Worm (Caenorhabditis elegans): ENCODE measurements around the gene W04E12.3.
A peak's percentile ranks its signal among the peaks of the same experiment; 100 is the strongest.

Gene W04E12.3

ce11 chrV:19779220-19779619, 37.5 kb downstream of the W04E12.3 start:
- TF ChIP-seq ceh-9 (tag; optimal IDR thresholded peaks at IDR 0.05) = no peak
- TF ChIP-seq nhr-77 (tag; optimal IDR thresholded peaks at IDR 0.05) = no peak
- TF ChIP-seq mml-1 (tag; optimal IDR thresholded peaks at IDR 0.05) = no peak
- TF ChIP-seq ceh-16 (tag; optimal IDR thresholded peaks at IDR 0.05) = no peak
- TF ChIP-seq lsy-12 (tag; optimal IDR thresholded peaks at IDR 0.05) = no peak
- no peak for TF ChIP-seq mdl-1 (tag; optimal IDR thresholded peaks at IDR 0.05)
- TF ChIP-seq nhr-28 (tag; optimal IDR thresholded peaks at IDR 0.05) = no peak
- no peak for TF ChIP-seq pqm-1 (tag; optimal IDR thresholded peaks at IDR 0.05)
- TF ChIP-seq elt-1 (tag; optimal IDR thresholded peaks at IDR 0.05) = no peak
- no peak for TF ChIP-seq egl-27 (tag; optimal IDR thresholded peaks at IDR 0.05)
- TF ChIP-seq eor-1 (tag; optimal IDR thresholded peaks at IDR 0.05) = no peak
- TF ChIP-seq ceh-28 (tag; optimal IDR thresholded peaks at IDR 0.05) = no peak
- TF ChIP-seq nhr-12 (tag; optimal IDR thresholded peaks at IDR 0.05) = no peak
- no peak for TF ChIP-seq fkh-10 (GFP tag; optimal IDR thresholded peaks at IDR 0.05)
- no peak for TF ChIP-seq sea-2 (GFP tag; optimal IDR thresholded peaks at IDR 0.05)
- no peak for TF ChIP-seq ztf-11 (tag; optimal IDR thresholded peaks at IDR 0.05)
- no peak for TF ChIP-seq lin-39 (tag; optimal IDR thresholded peaks at IDR 0.05)

- TF ChIP-seq nhr-76 (tag; optimal IDR thresholded peaks at IDR 0.05) (no peak), elt-3 (tag; optimal IDR thresholded peaks at IDR 0.05) (no peak), lin-39 (tag; optimal IDR thresholded peaks at IDR 0.05) (no peak), nhr-67 (tag; optimal IDR thresholded peaks at IDR 0.05) (no peak), lsy-12 (tag; optimal IDR thresholded peaks at IDR 0.05) (no peak), fkh-2 (tag; optimal IDR thresholded peaks at IDR 0.05) (no peak), ztf-11 (tag; optimal IDR thresholded peaks at IDR 0.05) (no peak), mml-1 (tag; optimal IDR thresholded peaks at IDR 0.05) (no peak), ZK546.5 (tag; optimal IDR thresholded peaks at IDR 0.05) (no peak), elt-1 (tag; optimal IDR thresholded peaks at IDR 0.05) (no peak), ceh-82 (tag; optimal IDR thresholded peaks at IDR 0.05) (no peak), nhr-25 (tag; optimal IDR thresholded peaks at IDR 0.05) (no peak), egl-5 (tag; optimal IDR thresholded peaks at IDR 0.05) (no peak), jun-1 (tag; optimal IDR thresholded peaks at IDR 0.05) (no peak), nhr-23 (tag; optimal IDR thresholded peaks at IDR 0.05) (no peak)
Measured at ce11 chrV:19783829-19784228, 42.1 kb downstream of the W04E12.3 start, which contains the start of gene srt-45. Gene srt-45, plus strand, starts transcription at chrV:19784129.

- TF ChIP-seq daf-12 (tag; optimal IDR thresholded peaks at IDR 0.05) (no peak), R02D3.7 (tag; optimal IDR thresholded peaks at IDR 0.05) (no peak), elt-3 (tag; optimal IDR thresholded peaks at IDR 0.05) (no peak), nhr-25 (tag; optimal IDR thresholded peaks at IDR 0.05) (no peak), pqm-1 (tag; optimal IDR thresholded peaks at IDR 0.05) (peak; percentile 51), skn-1 (tag; optimal IDR thresholded peaks at IDR 0.05) (no peak), pha-4 (tag; optimal IDR thresholded peaks at IDR 0.05) (no peak), fkh-10 (GFP tag; optimal IDR thresholded peaks at IDR 0.05) (no peak), mdl-1 (tag; optimal IDR thresholded peaks at IDR 0.05) (no peak), ceh-82 (tag; optimal IDR thresholded peaks at IDR 0.05) (no peak), elt-2 (tag; optimal IDR thresholded peaks at IDR 0.05) (peak; percentile 50)
Measured at ce11 chrV:19788360-19788759, 46.6 kb downstream of the W04E12.3 start, which contains the start of gene clec-258. Gene clec-258, plus strand, starts transcription at chrV:19788440.

DNA sequence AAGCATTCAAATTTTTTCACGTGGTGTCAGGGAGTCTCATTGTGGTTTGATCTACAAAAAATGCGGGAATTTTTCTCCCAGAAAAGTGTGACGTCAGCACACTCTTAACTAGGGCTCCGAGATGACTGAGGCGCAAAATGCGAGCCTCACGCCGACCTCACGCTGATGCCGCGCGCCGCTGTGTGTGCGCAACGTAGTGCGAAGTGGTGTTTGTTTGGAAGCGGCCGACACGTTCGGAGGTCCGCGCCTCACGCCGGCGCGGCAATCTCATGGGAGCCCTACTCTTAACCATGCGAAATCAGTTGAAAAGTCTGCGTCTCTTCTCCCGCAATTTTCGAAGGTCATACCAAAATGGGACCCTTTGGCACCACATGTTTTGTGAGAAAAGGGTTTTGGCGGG, 48.5 kb downstream of the W04E12.3 start:
- TF ChIP-seq nhr-76 (tag; optimal IDR thresholded peaks at IDR 0.05) (no peak), aly-2 (tag; optimal IDR thresholded peaks at IDR 0.05) (no peak), skn-1 (tag; optimal IDR thresholded peaks at IDR 0.05) (no peak), nhr-43 (tag; optimal IDR thresholded peaks at IDR 0.05; ENCODE audit: poor library complexity, severe bottlenecking) (no peak), jun-1 (tag; optimal IDR thresholded peaks at IDR 0.05) (no peak), fos-1 (tag; optimal IDR thresholded peaks at IDR 0.05) (no peak), nhr-28 (tag; optimal IDR thresholded peaks at IDR 0.05) (no peak), ceh-82 (tag; optimal IDR thresholded peaks at IDR 0.05) (no peak), mml-1 (tag; optimal IDR thresholded peaks at IDR 0.05) (no peak), nhr-23 (tag; optimal IDR thresholded peaks at IDR 0.05) (no peak), fkh-2 (tag; optimal IDR thresholded peaks at IDR 0.05) (no peak), ZK546.5 (tag; optimal IDR thresholded peaks at IDR 0.05) (no peak), nhr-12 (tag; optimal IDR thresholded peaks at IDR 0.05) (no peak)
